Fruit fly (Drosophila melanogaster) whole organism, embryonic: ENCODE measurements around the gene bor.
A peak's percentile ranks its signal among the peaks of the same experiment; 100 is the strongest.

Source experiments
- Antp ChIP-seq: fragments of 200-800 bp; sonication (Bioruptor generic); optimal IDR thresholded peaks from 3 replicates; lab custom pipeline; 2016; ENCODE audit warnings: missing biosample characterization, missing genetic modification characterization
- CG10209 ChIP-seq: fragments of 200-800 bp; sonication (Bioruptor generic); optimal IDR thresholded peaks from 3 replicates; lab custom pipeline; 2017; ENCODE audit warnings: missing biosample characterization, mild to moderate bottlenecking, missing genetic modification characterization, missing genetic modification reagents
- CG1024 ChIP-seq: fragments of 200-800 bp; sonication (Bioruptor generic); IDR thresholded peaks from 2 replicates; pipeline ENCODE4 v1.3.6; 2022; ENCODE audit warnings: missing biosample characterization, missing genetic modification characterization
- CG10274 ChIP-seq: fragments of 200-800 bp; sonication (Bioruptor generic); optimal IDR thresholded peaks from 3 replicates; lab custom pipeline; 2017; ENCODE audit warnings: missing biosample characterization, mild to moderate bottlenecking, missing genetic modification characterization
- CG10543 ChIP-seq: fragments of 200-800 bp; sonication (Bioruptor generic); optimal IDR thresholded peaks from 3 replicates; lab custom pipeline; 2017; ENCODE audit warnings: missing biosample characterization, mild to moderate bottlenecking, missing genetic modification characterization, moderate library complexity
- CG11093 ChIP-seq: fragments of 200-800 bp; sonication (Bioruptor generic); IDR thresholded peaks from 3 replicates; pipeline ENCODE4 v1.3.6; 2022; ENCODE audit warnings: missing biosample characterization, missing genetic modification characterization
- CG11504 ChIP-seq: fragments of 200-800 bp; sonication (Bioruptor generic); optimal IDR thresholded peaks from 3 replicates; lab custom pipeline; 2019; ENCODE audit warnings: missing biosample characterization, mild to moderate bottlenecking, missing genetic modification characterization, moderate library complexity
- CG14667 ChIP-seq: fragments of 200-800 bp; sonication (Bioruptor generic); IDR thresholded peaks from 2 replicates; pipeline ENCODE4 v1.3.6; 2022; ENCODE audit warnings: missing biosample characterization, missing genetic modification characterization
- CG15696 ChIP-seq: fragments of 200-800 bp; sonication (Bioruptor generic); optimal IDR thresholded peaks from 2 replicates; lab custom pipeline; 2019; ENCODE audit warnings: missing biosample characterization, mild to moderate bottlenecking, missing genetic modification characterization, moderate library complexity
- CG1602 ChIP-seq: fragments of 200-800 bp; sonication (Bioruptor generic); optimal IDR thresholded peaks from 3 replicates; lab custom pipeline; 2016; ENCODE audit warnings: missing biosample characterization, missing genetic modification characterization
- CG3281 ChIP-seq: fragments of 200-800 bp; sonication (Bioruptor generic); optimal IDR thresholded peaks from 3 replicates; lab custom pipeline; 2017; ENCODE audit warnings: missing biosample characterization, mild to moderate bottlenecking, missing genetic modification characterization
- CG6175 ChIP-seq: fragments of 200-800 bp; sonication (Bioruptor generic); IDR thresholded peaks from 3 replicates; pipeline ENCODE4 v1.3.6; 2022; ENCODE audit warnings: missing biosample characterization, missing genetic modification characterization
- CG8281 ChIP-seq: fragments of 200-800 bp; sonication (Bioruptor generic); optimal IDR thresholded peaks from 2 replicates; lab custom pipeline; 2018; ENCODE audit warnings: missing biosample characterization, mild to moderate bottlenecking, missing genetic modification characterization, moderate library complexity
- CG9727 ChIP-seq: fragments of 200-800 bp; sonication (Bioruptor generic); optimal IDR thresholded peaks from 3 replicates; lab custom pipeline; 2017; ENCODE audit warnings: missing biosample characterization, mild to moderate bottlenecking, missing genetic modification characterization
- CG9797 ChIP-seq: fragments of 200-800 bp; sonication (Bioruptor generic); optimal IDR thresholded peaks from 3 replicates; lab custom pipeline; 2018; ENCODE audit warnings: missing biosample characterization, mild to moderate bottlenecking, missing genetic modification characterization
- CG9932 ChIP-seq: fragments of 200-800 bp; sonication (Bioruptor generic); IDR thresholded peaks from 2 replicates; pipeline ENCODE4 v1.3.6; 2022; ENCODE audit warnings: missing biosample characterization, missing genetic modification characterization
- CHES-1-like ChIP-seq: fragments of 200-800 bp; sonication (Bioruptor generic); optimal IDR thresholded peaks from 2 replicates; lab custom pipeline; 2016; ENCODE audit warnings: missing biosample characterization, missing genetic modification characterization
- Dad ChIP-seq: fragments of 200-800 bp; sonication (Bioruptor generic); optimal IDR thresholded peaks from 3 replicates; lab custom pipeline; 2016; ENCODE audit warnings: missing biosample characterization, missing genetic modification characterization
- Dbx ChIP-seq: fragments of 200-800 bp; sonication (Bioruptor generic); IDR thresholded peaks from 3 replicates; pipeline ENCODE4 v1.3.6; 2022; ENCODE audit warnings: missing biosample characterization, missing genetic modification characterization
- Dip2 ChIP-seq: fragments of 200-800 bp; sonication (Bioruptor generic); IDR thresholded peaks from 2 replicates; pipeline ENCODE4 v1.3.6; 2022; ENCODE audit warnings: missing biosample characterization, missing genetic modification characterization
- Dp ChIP-seq: fragments of 200-800 bp; sonication (Bioruptor generic); optimal IDR thresholded peaks from 2 replicates; lab custom pipeline; 2018; ENCODE audit warnings: missing biosample characterization, mild to moderate bottlenecking, missing genetic modification characterization, moderate library complexity
- HmgZ ChIP-seq: fragments of 200-800 bp; sonication (Bioruptor generic); optimal IDR thresholded peaks from 2 replicates; lab custom pipeline; 2018; ENCODE audit warnings: missing biosample characterization, mild to moderate bottlenecking, missing genetic modification characterization
- Kr ChIP-seq: fragments of 200-800 bp; sonication (Bioruptor generic); optimal IDR thresholded peaks from 2 replicates; lab custom pipeline; 2017; ENCODE audit warnings: missing biosample characterization, mild to moderate bottlenecking, missing genetic modification characterization
- Mrtf ChIP-seq: fragments of 200-800 bp; sonication (Bioruptor generic); IDR thresholded peaks from 3 replicates; pipeline ENCODE4 v1.3.6; 2022; ENCODE audit warnings: missing biosample characterization, missing genetic modification characterization
- Rfx ChIP-seq: fragments of 200-800 bp; sonication (Bioruptor generic); IDR thresholded peaks from 2 replicates; pipeline ENCODE4 v1.3.6; 2022; ENCODE audit warnings: missing biosample characterization, missing genetic modification characterization
- Sry-δ ChIP-seq: fragments of 200-800 bp; sonication (Bioruptor generic); optimal IDR thresholded peaks from 2 replicates; lab custom pipeline; 2016; ENCODE audit warnings: missing biosample characterization, missing genetic modification characterization
- TFAM ChIP-seq: fragments of 200-800 bp; sonication (Bioruptor generic); optimal IDR thresholded peaks from 2 replicates; lab custom pipeline; 2017; ENCODE audit warnings: missing biosample characterization, missing genetic modification characterization, inconsistent platforms
- bsh ChIP-seq, 2 experiments: fragments of 200-800 bp; sonication (Bioruptor generic); optimal IDR thresholded peaks; 2 replicates each; lab custom pipeline; 2017 to 2018; ENCODE audit warnings: mild to moderate bottlenecking in 2 of 2, missing biosample characterization in 2 of 2, missing genetic modification characterization in 2 of 2, moderate library complexity in 1 of 2
- cg ChIP-seq: fragments of 200-800 bp; sonication (Bioruptor generic); optimal IDR thresholded peaks from 3 replicates; lab custom pipeline; 2019; ENCODE audit warnings: missing biosample characterization, mild to moderate bottlenecking, missing genetic modification characterization, moderate library complexity
- chif ChIP-seq, 2 experiments: fragments of 200-800 bp; sonication (Bioruptor generic); optimal IDR thresholded peaks; 3 replicates each; lab custom pipeline; 2016; ENCODE audit warnings: missing biosample characterization in 2 of 2, missing genetic modification characterization in 2 of 2
- corto ChIP-seq: fragments of 200-800 bp; sonication (Bioruptor generic); optimal IDR thresholded peaks from 2 replicates; lab custom pipeline; 2016; ENCODE audit warnings: missing biosample characterization, mild to moderate bottlenecking, missing genetic modification characterization, moderate library complexity
- croc ChIP-seq: fragments of 200-800 bp; sonication (Bioruptor generic); conservative IDR thresholded peaks from 3 replicates; pipeline ENCODE4 v1.3.6; 2022; ENCODE audit warnings: missing biosample characterization, missing genetic modification characterization
- dpn ChIP-seq, 2 experiments: fragments of 200-800 bp; sonication (Bioruptor generic); optimal IDR thresholded peaks; 3 replicates each; lab custom pipeline; 2016; ENCODE audit warnings: missing biosample characterization in 2 of 2, missing genetic modification characterization in 2 of 2
- en ChIP-seq: fragments of 200-800 bp; sonication (Bioruptor generic); optimal IDR thresholded peaks from 2 replicates; lab custom pipeline; 2016; ENCODE audit warnings: missing biosample characterization, missing genetic modification characterization
- gce ChIP-seq: fragments of 200-800 bp; sonication (Bioruptor generic); IDR thresholded peaks from 3 replicates; pipeline ENCODE4 v1.3.6; 2022; ENCODE audit warnings: missing biosample characterization, missing genetic modification characterization
- gsb ChIP-seq: fragments of 200-800 bp; sonication (Bioruptor generic); IDR thresholded peaks from 2 replicates; pipeline ENCODE4 v1.3.6; 2022; ENCODE audit warnings: missing biosample characterization, missing genetic modification characterization
- hkb ChIP-seq, 2 experiments: fragments of 200-800 bp in 1 of 2; fragments of >200 bp in 1 of 2; sonication (Bioruptor generic) in 1 of 2; IDR thresholded peaks in 1 of 2; optimal IDR thresholded peaks in 1 of 2; 2 replicates each; pipeline versions ENCODE4 v1.3.6 to Lab custom; 2017 to 2022; ENCODE audit warnings: missing biosample characterization in 1 of 2, missing genetic modification characterization in 1 of 2
- jumu ChIP-seq: fragments of 200-800 bp; sonication (Bioruptor generic); optimal IDR thresholded peaks from 3 replicates; lab custom pipeline; 2016; ENCODE audit warnings: missing biosample characterization, missing genetic modification characterization
- kni ChIP-seq: fragments of 200-800 bp; sonication (Bioruptor generic); optimal IDR thresholded peaks from 3 replicates; lab custom pipeline; 2017; ENCODE audit warnings: mild to moderate bottlenecking, missing biosample characterization, missing genetic modification reagents, missing genetic modification characterization
- odd ChIP-seq: fragments of 200-800 bp; sonication (Bioruptor generic); optimal IDR thresholded peaks from 2 replicates; lab custom pipeline; 2017; ENCODE audit warnings: missing biosample characterization, mild to moderate bottlenecking, missing genetic modification characterization
- pb ChIP-seq: fragments of 200-800 bp; sonication (Bioruptor generic); optimal IDR thresholded peaks from 3 replicates; lab custom pipeline; 2016; ENCODE audit warnings: missing biosample characterization, missing genetic modification characterization
- pfk ChIP-seq: fragments of 200-800 bp; sonication (Bioruptor generic); optimal IDR thresholded peaks from 2 replicates; lab custom pipeline; 2018; ENCODE audit warnings: missing biosample characterization, mild to moderate bottlenecking, missing genetic modification characterization, moderate library complexity
- ro ChIP-seq: fragments of 200-800 bp; sonication (Bioruptor generic); IDR thresholded peaks from 2 replicates; pipeline ENCODE4 v1.3.6; 2022; ENCODE audit warnings: missing biosample characterization, missing genetic modification characterization
- slou ChIP-seq: fragments of 200-800 bp; sonication (Bioruptor generic); optimal IDR thresholded peaks from 3 replicates; lab custom pipeline; 2016; ENCODE audit warnings: missing biosample characterization, missing genetic modification characterization
- stwl ChIP-seq: fragments of 200-800 bp; sonication (Bioruptor generic); optimal IDR thresholded peaks from 3 replicates; lab custom pipeline; 2018; ENCODE audit warnings: missing biosample characterization, mild to moderate bottlenecking, missing genetic modification characterization, moderate library complexity
- tin ChIP-seq: fragments of 200-800 bp; sonication (Bioruptor generic); optimal IDR thresholded peaks from 3 replicates; lab custom pipeline; 2016; ENCODE audit warnings: missing biosample characterization, missing genetic modification characterization
- tll ChIP-seq, 2 experiments: fragments of 200-800 bp in 1 of 2; fragments of >200 bp in 1 of 2; sonication (Bioruptor generic) in 1 of 2; optimal IDR thresholded peaks; 2 replicates each; lab custom pipeline; 2017 to 2019; ENCODE audit warnings: missing biosample characterization in 2 of 2, missing genetic modification characterization in 2 of 2, mild to moderate bottlenecking in 1 of 2, moderate library complexity in 1 of 2
- zf30C ChIP-seq: fragments of 200-800 bp; sonication (Bioruptor generic); optimal IDR thresholded peaks from 3 replicates; lab custom pipeline; 2018; ENCODE audit warnings: missing biosample characterization, mild to moderate bottlenecking, missing genetic modification characterization

The bor gene

DNA sequence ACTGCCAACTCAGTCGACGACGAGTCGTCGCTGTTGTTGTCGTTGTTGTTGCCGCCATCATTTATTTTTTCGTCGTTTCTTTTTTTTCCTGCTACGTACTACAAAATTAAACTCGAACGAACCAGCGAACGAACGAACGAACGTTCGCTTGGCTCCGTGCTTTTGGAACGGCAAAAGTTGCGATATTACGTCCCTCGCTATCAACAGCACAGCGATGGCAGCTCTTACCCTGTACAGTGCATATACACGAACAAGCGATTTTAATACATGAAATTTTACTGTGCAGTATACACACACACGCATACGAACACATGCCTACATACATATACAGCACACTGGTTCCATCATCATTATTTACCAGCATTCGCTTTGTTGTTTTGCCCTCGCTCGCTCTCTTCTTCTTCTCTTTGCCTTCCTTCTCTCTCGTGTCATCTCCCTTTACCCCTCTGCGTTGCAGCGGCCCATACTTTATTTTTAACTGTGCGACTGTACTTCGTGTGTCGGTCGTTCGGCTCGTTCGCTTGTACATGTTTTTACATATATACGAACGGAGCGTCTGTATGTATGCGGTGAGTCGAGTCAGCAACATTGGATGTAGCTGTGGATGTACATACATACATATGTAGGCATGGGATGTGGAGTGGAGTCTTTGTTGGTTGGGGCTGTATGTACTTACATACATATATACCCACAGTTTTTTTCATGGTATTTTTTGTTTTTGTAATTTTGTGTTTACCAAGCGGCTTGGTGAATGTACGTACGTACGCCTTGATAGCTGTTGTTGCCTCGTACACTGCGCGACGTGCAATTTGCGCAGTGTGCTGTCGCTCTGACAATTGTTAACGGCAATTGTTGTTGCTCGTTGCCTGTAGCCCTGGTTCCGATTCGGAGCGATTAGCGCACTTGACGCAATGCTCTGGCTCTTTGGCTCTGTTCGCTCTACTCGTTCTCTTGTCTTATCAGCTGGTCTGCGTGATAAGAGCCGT is 13.8 kb downstream of the bor start (continued):
- TF ChIP-seq ro: no peak
- TF ChIP-seq Dbx (GFP tag; lab: Robert Waterston, UW): no peak
- no peak for TF ChIP-seq gsb
- TF ChIP-seq jumu (GFP tag; lab: Kevin White, UChicago): peak; percentile 2
- peak; percentile 98 for TF ChIP-seq cg (GFP tag; lab: Kevin White, UChicago)
- peak; percentile 99 for TF ChIP-seq zf30C
- TF ChIP-seq CG8281: no peak
- TF ChIP-seq CHES-1-like: peak; percentile 24
- no peak for TF ChIP-seq Rfx (GFP tag; lab: Robert Waterston, UW)
- TF ChIP-seq croc: no peak
- no peak for TF ChIP-seq tll (GFP tag; optimal IDR thresholded peaks at IDR 0.05; lab: Kevin White, UChicago)
- no peak for TF ChIP-seq Dp (GFP tag; lab: Kevin White, UChicago)
- no peak for TF ChIP-seq pb (GFP tag; lab: Kevin White, UChicago)
- TF ChIP-seq tin (GFP tag; lab: Kevin White, UChicago): peak; percentile 21
- no peak for TF ChIP-seq CG9932
- no peak for TF ChIP-seq slou (GFP tag; lab: Kevin White, UChicago)
- no peak for TF ChIP-seq Mrtf
- peak; percentile 30 for TF ChIP-seq stwl
- TF ChIP-seq CG9797 (GFP tag; lab: Kevin White, UChicago): no peak
- TF ChIP-seq Dip2: no peak
- no peak for TF ChIP-seq chif (GFP tag; optimal IDR thresholded peaks at IDR 0.05; lab: Kevin White, UChicago)
- TF ChIP-seq CG9727 (GFP tag; lab: Kevin White, UChicago): peak; percentile 35
- no peak for TF ChIP-seq CG3281 (GFP tag; lab: Kevin White, UChicago)
- no peak for TF ChIP-seq gce (GFP tag; lab: Robert Waterston, UW)
- peak; percentile 79 for TF ChIP-seq Sry-δ
- TF ChIP-seq odd (GFP tag; lab: Kevin White, UChicago): no peak
- TF ChIP-seq hkb (optimal IDR thresholded peaks at IDR 0.05; lab: Kevin White, UChicago): no peak
- no peak for TF ChIP-seq hkb (GFP tag; IDR thresholded peaks at IDR 0.05; lab: Robert Waterston, UW)
- TF ChIP-seq TFAM (GFP tag; lab: Kevin White, UChicago): no peak
- TF ChIP-seq kni (GFP tag; lab: Kevin White, UChicago): peak; percentile 83
- TF ChIP-seq CG14667: no peak
- TF ChIP-seq corto (GFP tag; lab: Kevin White, UChicago): peak; percentile 76
- TF ChIP-seq CG1602 (GFP tag; lab: Kevin White, UChicago): no peak
- TF ChIP-seq HmgZ (tag; lab: Kevin White, UChicago): peak; percentile 74
- no peak for TF ChIP-seq CG10209 (GFP tag; lab: Kevin White, UChicago)
- peak; percentile 63 for TF ChIP-seq pfk
- no peak for TF ChIP-seq CG11093 (GFP tag; lab: Robert Waterston, UW)
- peak; percentile 99 for TF ChIP-seq CG10543
- TF ChIP-seq Kr (GFP tag; lab: Kevin White, UChicago): peak; percentile 68
- no peak for TF ChIP-seq CG10274 (GFP tag; lab: Kevin White, UChicago)
- TF ChIP-seq CG15696 (tag; lab: Kevin White, UChicago): peak; percentile 3
- peak; percentile 88 for TF ChIP-seq CG11504
- peak; percentile 12 to 17 for TF ChIP-seq bsh (GFP tag; optimal IDR thresholded peaks at IDR 0.05; lab: Kevin White, UChicago)
- TF ChIP-seq CG1024 (GFP tag; lab: Robert Waterston, UW): no peak
- peak in 1 of 2 experiments; percentile 23 for TF ChIP-seq dpn (GFP tag; optimal IDR thresholded peaks at IDR 0.05; lab: Kevin White, UChicago)
- TF ChIP-seq Antp (GFP tag; lab: Kevin White, UChicago): peak; percentile 51
- no peak for TF ChIP-seq CG6175 (GFP tag; lab: Robert Waterston, UW)
- TF ChIP-seq en: peak; percentile 15
- TF ChIP-seq Dad (GFP tag; lab: Kevin White, UChicago): no peak
